Fruit fly (Drosophila melanogaster) whole organism, embryonic: ENCODE data around the gene Rpn11.
A peak's percentile ranks its signal among the peaks of the same experiment; 100 is the strongest.

ENCODE experiments used
- Atf-2 ChIP-seq: fragments of 200-800 bp; sonication (Bioruptor generic); optimal IDR thresholded peaks from 2 replicates; lab custom pipeline; 2016; ENCODE audit warnings: missing biosample characterization, missing genetic modification characterization
- Awh ChIP-seq: fragments of 200-800 bp; sonication (Bioruptor generic); IDR thresholded peaks from 2 replicates; pipeline ENCODE4, ENCODE4 v1.3.6; 2022; ENCODE audit warnings: missing biosample characterization, missing genetic modification characterization
- CG10274 ChIP-seq: fragments of 200-800 bp; sonication (Bioruptor generic); optimal IDR thresholded peaks from 3 replicates; lab custom pipeline; 2017; ENCODE audit warnings: missing biosample characterization, mild to moderate bottlenecking, missing genetic modification characterization
- CG10979 ChIP-seq: fragments of 200-800 bp; sonication (Bioruptor generic); optimal IDR thresholded peaks from 2 replicates; lab custom pipeline; 2018; ENCODE audit warnings: missing biosample characterization, mild to moderate bottlenecking, missing genetic modification characterization, moderate library complexity
- CG11695 ChIP-seq: fragments of 200-800 bp; sonication (Bioruptor generic); IDR thresholded peaks from 3 replicates; pipeline ENCODE4 v1.3.6; 2022; ENCODE audit warnings: missing biosample characterization, missing genetic modification characterization
- CG12299 ChIP-seq: fragments of 200-800 bp; sonication (Bioruptor generic); optimal IDR thresholded peaks from 2 replicates; lab custom pipeline; 2018; ENCODE audit warnings: missing biosample characterization, mild to moderate bottlenecking, missing genetic modification characterization
- CG12659 ChIP-seq: fragments of 200-800 bp; sonication (Bioruptor generic); optimal IDR thresholded peaks from 3 replicates; lab custom pipeline; 2017; ENCODE audit warnings: mild to moderate bottlenecking, missing biosample characterization, missing genetic modification reagents, missing genetic modification characterization
- CG12942 ChIP-seq: fragments of 200-800 bp; sonication (Bioruptor generic); optimal IDR thresholded peaks from 3 replicates; lab custom pipeline; 2016; ENCODE audit warnings: missing biosample characterization, missing genetic modification characterization
- CG13894 ChIP-seq: fragments of 200-800 bp; sonication (Bioruptor generic); optimal IDR thresholded peaks from 3 replicates; lab custom pipeline; 2018; ENCODE audit warnings: missing biosample characterization, mild to moderate bottlenecking, missing genetic modification characterization, moderate library complexity
- CG14441 ChIP-seq: fragments of 200-800 bp; sonication (Bioruptor generic); IDR thresholded peaks from 2 replicates; pipeline ENCODE4 v1.3.6; 2022; ENCODE audit warnings: missing biosample characterization, missing genetic modification characterization
- CG17802 ChIP-seq: fragments of 200-800 bp; sonication (Bioruptor generic); optimal IDR thresholded peaks from 2 replicates; lab custom pipeline; 2018; ENCODE audit warnings: missing biosample characterization, mild to moderate bottlenecking, missing genetic modification characterization, moderate library complexity
- CG1832 ChIP-seq: fragments of 200-800 bp; sonication (Bioruptor generic); optimal IDR thresholded peaks from 2 replicates; lab custom pipeline; 2017; ENCODE audit warnings: missing biosample characterization, mild to moderate bottlenecking, missing genetic modification characterization, inconsistent platforms
- CG2875 ChIP-seq: fragments of 200-800 bp; sonication (Bioruptor generic); optimal IDR thresholded peaks from 2 replicates; lab custom pipeline; 2017; ENCODE audit warnings: missing biosample characterization, mild to moderate bottlenecking, missing genetic modification characterization, missing genetic modification reagents
- CG3065 ChIP-seq: fragments of 200-800 bp; sonication (Bioruptor generic); optimal IDR thresholded peaks from 2 replicates; lab custom pipeline; 2016; ENCODE audit warnings: missing biosample characterization, missing genetic modification characterization
- CG6254 ChIP-seq: fragments of 200-800 bp; sonication (Bioruptor generic); optimal IDR thresholded peaks from 3 replicates; lab custom pipeline; 2017; ENCODE audit warnings: mild to moderate bottlenecking, missing biosample characterization, missing genetic modification reagents, missing genetic modification characterization
- CG6765 ChIP-seq: fragments of 200-800 bp; sonication (Bioruptor generic); optimal IDR thresholded peaks from 3 replicates; lab custom pipeline; 2017; ENCODE audit warnings: missing biosample characterization, mild to moderate bottlenecking, missing genetic modification characterization
- CG7963 ChIP-seq: fragments of 200-800 bp; sonication (Bioruptor generic); IDR thresholded peaks from 3 replicates; pipeline ENCODE4 v1.3.6; 2022; ENCODE audit warnings: missing biosample characterization, missing genetic modification characterization; ENCODE audit not compliant: partially characterized antibody
- CG8388 ChIP-seq: fragments of 200-800 bp; sonication (Bioruptor generic); optimal IDR thresholded peaks from 2 replicates; lab custom pipeline; 2019; ENCODE audit warnings: missing biosample characterization, mild to moderate bottlenecking, missing genetic modification characterization, moderate library complexity
- CG9727 ChIP-seq: fragments of 200-800 bp; sonication (Bioruptor generic); optimal IDR thresholded peaks from 3 replicates; lab custom pipeline; 2017; ENCODE audit warnings: missing biosample characterization, mild to moderate bottlenecking, missing genetic modification characterization
- Camta ChIP-seq: fragments of 200-800 bp; sonication (Bioruptor generic); optimal IDR thresholded peaks from 2 replicates; lab custom pipeline; 2016; ENCODE audit warnings: missing biosample characterization, missing genetic modification characterization
- Dip2 ChIP-seq: fragments of 200-800 bp; sonication (Bioruptor generic); IDR thresholded peaks from 2 replicates; pipeline ENCODE4 v1.3.6; 2022; ENCODE audit warnings: missing biosample characterization, missing genetic modification characterization
- Doc3 ChIP-seq: fragments of 200-800 bp; sonication (Bioruptor generic); IDR thresholded peaks from 3 replicates; pipeline ENCODE4 v1.3.6; 2022; ENCODE audit warnings: missing biosample characterization, missing genetic modification characterization; ENCODE audit not compliant: partially characterized antibody
- Dp ChIP-seq: fragments of 200-800 bp; sonication (Bioruptor generic); optimal IDR thresholded peaks from 2 replicates; lab custom pipeline; 2018; ENCODE audit warnings: missing biosample characterization, mild to moderate bottlenecking, missing genetic modification characterization, moderate library complexity
- Dref ChIP-seq: fragments of 200-800 bp; sonication (Bioruptor generic); IDR thresholded peaks from 2 replicates; pipeline ENCODE4 v1.3.6; 2022; ENCODE audit warnings: missing biosample characterization, missing genetic modification characterization
- Ets97D ChIP-seq: fragments of 200-800 bp; sonication (Bioruptor generic); optimal IDR thresholded peaks from 3 replicates; lab custom pipeline; 2016; ENCODE audit warnings: missing biosample characterization, missing genetic modification characterization
- HmgD ChIP-seq: fragments of 200-800 bp; sonication (Bioruptor generic); optimal IDR thresholded peaks from 3 replicates; lab custom pipeline; 2016; ENCODE audit warnings: missing biosample characterization, missing genetic modification characterization
- Mad ChIP-seq: fragments of 200-800 bp; sonication (Bioruptor generic); optimal IDR thresholded peaks from 2 replicates; lab custom pipeline; 2016; ENCODE audit warnings: missing biosample characterization, missing genetic modification characterization
- Max ChIP-seq: fragments of 200-800 bp; sonication (Bioruptor generic); optimal IDR thresholded peaks from 2 replicates; lab custom pipeline; 2016; ENCODE audit warnings: missing biosample characterization, mild to moderate bottlenecking, missing genetic modification characterization
- ac ChIP-seq: fragments of 200-800 bp; sonication (Bioruptor generic); optimal IDR thresholded peaks from 3 replicates; lab custom pipeline; 2017; ENCODE audit warnings: missing biosample characterization, mild to moderate bottlenecking, missing genetic modification characterization
- bcd ChIP-seq: fragments of 200-800 bp; sonication (Bioruptor generic); optimal IDR thresholded peaks from 2 replicates; lab custom pipeline; 2017; ENCODE audit warnings: missing biosample characterization, mild to moderate bottlenecking, missing genetic modification characterization
- caup ChIP-seq: fragments of 200-800 bp; sonication (Bioruptor generic); optimal IDR thresholded peaks from 3 replicates; lab custom pipeline; 2017; ENCODE audit warnings: missing biosample characterization, mild to moderate bottlenecking, missing genetic modification characterization, moderate library complexity; ENCODE audit not compliant: severe bottlenecking
- disco-r ChIP-seq: fragments of 200-800 bp; sonication (Bioruptor generic); optimal IDR thresholded peaks from 2 replicates; lab custom pipeline; 2016; ENCODE audit warnings: missing biosample characterization, missing genetic modification characterization
- dm ChIP-seq: fragments of 200-800 bp; sonication (Bioruptor generic); optimal IDR thresholded peaks from 3 replicates; lab custom pipeline; 2016; ENCODE audit warnings: missing biosample characterization, missing genetic modification characterization
- ind ChIP-seq: fragments of 200-800 bp; sonication (Bioruptor generic); optimal IDR thresholded peaks from 3 replicates; lab custom pipeline; 2016; ENCODE audit warnings: missing biosample characterization, missing genetic modification characterization
- insv ChIP-seq, 2 experiments: fragments of 200-800 bp; sonication (Bioruptor generic); optimal IDR thresholded peaks; 3 replicates each; lab custom pipeline; 2016 to 2018; ENCODE audit warnings: missing biosample characterization in 2 of 2, missing genetic modification characterization in 2 of 2
- klu ChIP-seq: fragments of 200-800 bp; sonication (Bioruptor generic); IDR thresholded peaks from 2 replicates; pipeline ENCODE4 v1.3.6; 2022; ENCODE audit warnings: missing biosample characterization, missing genetic modification characterization
- lola ChIP-seq, 3 experiments: fragments of >200 bp in 2 of 3; fragments of 200-800 bp in 1 of 3; sonication (Bioruptor generic) in 1 of 3; optimal IDR thresholded peaks; 2 replicates each; lab custom pipeline; 2017 to 2019; ENCODE audit warnings: missing biosample characterization in 3 of 3, missing genetic modification characterization in 3 of 3, mild to moderate bottlenecking in 1 of 3, moderate library complexity in 1 of 3
- lov ChIP-seq, 2 experiments: fragments of 200-800 bp in 1 of 2; fragments of >200 bp in 1 of 2; sonication (Bioruptor generic) in 1 of 2; IDR thresholded peaks in 1 of 2; optimal IDR thresholded peaks in 1 of 2; 2 replicates in 1 of 2; 3 replicates in 1 of 2; pipeline versions ENCODE4 v1.3.6 to Lab custom; 2017 to 2022; ENCODE audit warnings: missing biosample characterization in 1 of 2, missing genetic modification characterization in 1 of 2
- pfk ChIP-seq: fragments of 200-800 bp; sonication (Bioruptor generic); optimal IDR thresholded peaks from 2 replicates; lab custom pipeline; 2018; ENCODE audit warnings: missing biosample characterization, mild to moderate bottlenecking, missing genetic modification characterization, moderate library complexity
- pho ChIP-seq: fragments of 200-800 bp; sonication (Bioruptor generic); optimal IDR thresholded peaks from 2 replicates; lab custom pipeline; 2016; ENCODE audit warnings: missing biosample characterization, missing genetic modification characterization
- schlank ChIP-seq: fragments of 200-800 bp; sonication (Bioruptor generic); optimal IDR thresholded peaks from 2 replicates; lab custom pipeline; 2018; ENCODE audit warnings: missing biosample characterization, mild to moderate bottlenecking, missing genetic modification characterization
- sens ChIP-seq: fragments of 200-800 bp; sonication (Bioruptor generic); peaks from one replicate; lab custom pipeline; 2016; ENCODE audit warnings: missing biosample characterization, missing genetic modification characterization
- sob ChIP-seq: fragments of 200-800 bp; sonication (Bioruptor generic); IDR thresholded peaks from 2 replicates; pipeline ENCODE4 v1.3.6; 2022; ENCODE audit warnings: missing biosample characterization, missing genetic modification characterization
- sqz ChIP-seq: fragments of 200-800 bp; sonication (Bioruptor generic); optimal IDR thresholded peaks from 3 replicates; lab custom pipeline; 2018; ENCODE audit warnings: missing biosample characterization, mild to moderate bottlenecking, missing genetic modification characterization
- unpg ChIP-seq: fragments of 200-800 bp; sonication (Bioruptor generic); optimal IDR thresholded peaks from 3 replicates; lab custom pipeline; 2018; ENCODE audit warnings: missing biosample characterization, mild to moderate bottlenecking, missing genetic modification characterization, moderate library complexity
- z ChIP-seq: fragments of 200-800 bp; sonication (Bioruptor generic); IDR thresholded peaks from 3 replicates; pipeline ENCODE4 v1.3.6; 2022; ENCODE audit warnings: missing biosample characterization, missing genetic modification characterization
- zen2 ChIP-seq: fragments of 200-800 bp; sonication (Bioruptor generic); IDR thresholded peaks from 3 replicates; pipeline ENCODE4 v1.3.6; 2022; ENCODE audit warnings: missing biosample characterization, missing genetic modification characterization; ENCODE audit not compliant: partially characterized antibody

The Rpn11 gene

dm6 chr2L:5043495-5044146, 16.0 kb downstream of the Rpn11 start (continued):
- TF ChIP-seq CG10274 (GFP tag; lab: Kevin White, UChicago): no peak
- peak; percentile 76 for TF ChIP-seq CG1832 (GFP tag; lab: Kevin White, UChicago)
- TF ChIP-seq CG6765 (GFP tag; lab: Kevin White, UChicago): no peak
- TF ChIP-seq CG10979 (tag; lab: Kevin White, UChicago): peak; percentile 25
- peak; percentile 47 for TF ChIP-seq sens (GFP tag; lab: Kevin White, UChicago)
- peak; percentile 38 for TF ChIP-seq Mad (GFP tag; lab: Kevin White, UChicago)
- peak; percentile 31 for TF ChIP-seq CG12942 (GFP tag; lab: Kevin White, UChicago)
- TF ChIP-seq CG9727: peak; percentile 28
- peak; percentile 31 for TF ChIP-seq unpg (GFP tag; lab: Kevin White, UChicago)
- TF ChIP-seq caup (GFP tag; lab: Kevin White, UChicago): peak; percentile 9
- TF ChIP-seq CG14441: peak; percentile 55
- TF ChIP-seq, all 482 proteins: peak for 168

- TF ChIP-seq lov (optimal IDR thresholded peaks at IDR 0.05; lab: Kevin White, UChicago) (no peak), lov (GFP tag; IDR thresholded peaks at IDR 0.05; lab: Robert Waterston, UW) (no peak), Dip2 (GFP tag; lab: Robert Waterston, UW) (no peak), Max (peak; percentile 50), schlank (peak; percentile 14), Doc3 (GFP tag; lab: Robert Waterston, UW) (no peak), pfk (GFP tag; lab: Kevin White, UChicago) (no peak), Awh (GFP tag; lab: Robert Waterston, UW) (no peak), pho (peak; percentile 58), sob (peak; percentile 55), lola (GFP tag; optimal IDR thresholded peaks at IDR 0.05; lab: Kevin White, UChicago) (no peak), zen2 (GFP tag; lab: Robert Waterston, UW) (no peak), Dref (peak; percentile 55), Atf-2 (GFP tag; lab: Kevin White, UChicago) (no peak), sqz (GFP tag; lab: Kevin White, UChicago) (peak; percentile 23), CG6254 (GFP tag; lab: Kevin White, UChicago) (no peak), ind (GFP tag; lab: Kevin White, UChicago) (peak; percentile 51), Dp (GFP tag; lab: Kevin White, UChicago) (peak; percentile 71), HmgD (GFP tag; lab: Kevin White, UChicago) (peak; percentile 36), CG12942 (GFP tag; lab: Kevin White, UChicago) (peak; percentile 32), disco-r (GFP tag; lab: Kevin White, UChicago) (no peak), insv (GFP tag; optimal IDR thresholded peaks at IDR 0.05; lab: Kevin White, UChicago) (peak in 1 of 2 experiments; percentile 8), Camta (GFP tag; lab: Kevin White, UChicago) (peak; percentile 41), dm (GFP tag; lab: Kevin White, UChicago) (peak; percentile 40), klu (no peak), CG12299 (tag; lab: Kevin White, UChicago) (peak; percentile 4), CG2875 (no peak), CG3065 (GFP tag; lab: Kevin White, UChicago) (peak; percentile 49), bcd (GFP tag; lab: Kevin White, UChicago) (peak; percentile 45), CG8388 (GFP tag; lab: Kevin White, UChicago) (no peak), CG7963 (GFP tag; lab: Robert Waterston, UW) (no peak), ac (GFP tag; lab: Kevin White, UChicago) (no peak), z (GFP tag; lab: Robert Waterston, UW) (no peak), Ets97D (GFP tag; lab: Kevin White, UChicago) (peak; percentile 85), CG12659 (peak; percentile 94), CG11695 (no peak), CG17802 (tag; lab: Kevin White, UChicago) (no peak), CG13894 (tag; lab: Kevin White, UChicago) (peak; percentile 34)
These were observed 16.5 kb downstream of the Rpn11 start, which contains the start of the genes CG33995, CG44000 and CG44001 for dm6 chr2L:5043043-5043442. Gene CG33995 (plus strand): TSS chr2L:5043270. Gene CG44000 (plus strand): TSS chr2L:5043270. Gene CG44001 (plus strand): TSS chr2L:5043270.
